Worm (Caenorhabditis elegans): ENCODE data around the gene gkow-1.

ce11 chrIV:10391827-10392226 lies 33.9 kb downstream of the gkow-1 start, which contains the start of gene spe-26:
- TF ChIP-seq ces-1 (GFP tag; optimal IDR thresholded peaks at IDR 0.05) (no peak), nhr-12 (tag; optimal IDR thresholded peaks at IDR 0.05) (no peak), ceh-82 (tag; optimal IDR thresholded peaks at IDR 0.05) (no peak), mef-2 (tag; optimal IDR thresholded peaks at IDR 0.05) (no peak), tbx-2 (tag; optimal IDR thresholded peaks at IDR 0.05) (no peak), efl-3 (GFP tag; optimal IDR thresholded peaks at IDR 0.05) (no peak), zag-1 (tag; optimal IDR thresholded peaks at IDR 0.05) (no peak), elt-3 (tag; optimal IDR thresholded peaks at IDR 0.05) (no peak), nhr-28 (tag; optimal IDR thresholded peaks at IDR 0.05) (no peak), ama-1 (optimal IDR thresholded peaks at IDR 0.05) (no peak), fkh-8 (tag; optimal IDR thresholded peaks at IDR 0.05) (no peak), nhr-11 (tag; optimal IDR thresholded peaks at IDR 0.05) (no peak), lin-35 (GFP tag; optimal IDR thresholded peaks at IDR 0.05) (no peak), aly-2 (tag; optimal IDR thresholded peaks at IDR 0.05) (no peak)
